Worm (Caenorhabditis elegans) whole organism, young adult: Measurements from ENCODE around the gene got-2.2.

ENCODE experiments used
- F23B12.7 ChIP-seq: sonication (generic microtip); optimal IDR thresholded peaks from 2 replicates; lab custom pipeline; 2017; ENCODE audit warnings: missing genetic modification characterization, mild to moderate bottlenecking, missing compliant biosample characterization, antibody characterized with exemption, moderate library complexity; ENCODE audit not compliant: insufficient read depth
- F39B2.1 ChIP-seq: fragments of 200-800 bp; sonication (Bioruptor generic); IDR thresholded peaks from 2 replicates; pipeline ENCODE4 v1.3.6; 2022; ENCODE audit warnings: missing genetic modification reagents, missing genetic modification characterization, missing compliant biosample characterization
- F49E8.2 ChIP-seq: sonication (generic microtip); optimal IDR thresholded peaks from 3 replicates; lab custom pipeline; 2017; ENCODE audit warnings: missing genetic modification characterization, mild to moderate bottlenecking, missing compliant biosample characterization, antibody characterized with exemption, moderate library complexity; ENCODE audit not compliant: insufficient read depth
- T07F8.4 ChIP-seq: sonication (generic microtip); optimal IDR thresholded peaks from 2 replicates; lab custom pipeline; 2016; ENCODE audit warnings: mild to moderate bottlenecking, missing genetic modification characterization, moderate library complexity, missing compliant biosample characterization
- Y67H2A.10 ChIP-seq: fragments of 200-800 bp; sonication (Bioruptor generic); conservative IDR thresholded peaks from 2 replicates; pipeline ENCODE4 v1.3.6; 2022; ENCODE audit warnings: missing genetic modification reagents, missing genetic modification characterization, missing compliant biosample characterization
- ZK185.1 ChIP-seq: sonication (generic microtip); optimal IDR thresholded peaks from 2 replicates; lab custom pipeline; 2016; ENCODE audit warnings: mild to moderate bottlenecking, missing genetic modification characterization, missing compliant biosample characterization; ENCODE audit not compliant: poor library complexity, severe bottlenecking
- akir-1 ChIP-seq: fragments of 200-800 bp; sonication (Bioruptor generic); optimal IDR thresholded peaks from 2 replicates; lab custom pipeline; 2018; ENCODE audit warnings: mild to moderate bottlenecking, missing genetic modification characterization, moderate library complexity, missing compliant biosample characterization
- ama-1 ChIP-seq, 3 experiments: fragments of 150-350 bp in 1 of 3; sonication (generic microtip) in 2 of 3; optimal IDR thresholded peaks; 2 replicates each; lab custom pipeline; 2014 to 2018; ENCODE audit warnings: missing biosample characterization in 2 of 3, missing genetic modification characterization in 2 of 3, missing genetic modification reagents in 2 of 3
- aptf-2 ChIP-seq: fragments of 200-800 bp; sonication (Bioruptor generic); conservative IDR thresholded peaks from 2 replicates; pipeline ENCODE4 v1.3.6; 2022; ENCODE audit warnings: missing genetic modification reagents, missing genetic modification characterization, missing compliant biosample characterization
- attf-5 ChIP-seq: fragments of 200-800 bp; sonication (Bioruptor generic); optimal IDR thresholded peaks from 2 replicates; lab custom pipeline; 2018; ENCODE audit warnings: mild to moderate bottlenecking, missing genetic modification characterization, missing compliant biosample characterization
- bed-2 ChIP-seq: fragments of 200-800 bp; sonication (Bioruptor generic); IDR thresholded peaks from 2 replicates; pipeline ENCODE4 v1.3.6; 2022; ENCODE audit warnings: missing genetic modification reagents, missing genetic modification characterization, missing compliant biosample characterization
- cebp-1 ChIP-seq, 2 experiments: fragments of 200-800 bp in 1 of 2; sonication (Bioruptor generic) in 1 of 2; sonication (generic microtip) in 1 of 2; IDR thresholded peaks in 1 of 2; optimal IDR thresholded peaks in 1 of 2; 2 replicates each; pipeline versions ENCODE4 v1.3.6 to Lab custom; 2017 to 2022; ENCODE audit warnings: missing compliant biosample characterization in 2 of 2, missing genetic modification characterization in 2 of 2, mild to moderate bottlenecking in 1 of 2, missing genetic modification reagents in 1 of 2, moderate library complexity in 1 of 2
- ceh-100 ChIP-seq: fragments of 200-800 bp; sonication (Bioruptor generic); IDR thresholded peaks from 2 replicates; pipeline ENCODE4 v1.3.6; 2022; ENCODE audit warnings: missing genetic modification reagents, missing genetic modification characterization, missing compliant biosample characterization
- ceh-27 ChIP-seq: fragments of 200-800 bp; sonication (Bioruptor generic); optimal IDR thresholded peaks from 2 replicates; lab custom pipeline; 2018; ENCODE audit warnings: mild to moderate bottlenecking, missing genetic modification characterization, moderate library complexity, missing compliant biosample characterization
- ceh-79 ChIP-seq: sonication (generic microtip); optimal IDR thresholded peaks from 2 replicates; lab custom pipeline; 2017; ENCODE audit warnings: mild to moderate bottlenecking, missing genetic modification characterization, missing compliant biosample characterization
- egrh-3 ChIP-seq: fragments of 200-800 bp; sonication (Bioruptor generic); IDR thresholded peaks from 2 replicates; pipeline ENCODE4 v1.3.6; 2022; ENCODE audit warnings: missing genetic modification reagents, missing genetic modification characterization, missing compliant biosample characterization
- fkh-3 ChIP-seq: sonication (generic microtip); optimal IDR thresholded peaks from 2 replicates; lab custom pipeline; 2016; ENCODE audit warnings: mild to moderate bottlenecking, missing genetic modification characterization, missing compliant biosample characterization
- gei-17 ChIP-seq: fragments of 200-800 bp; sonication (Bioruptor generic); optimal IDR thresholded peaks from 2 replicates; lab custom pipeline; 2018; ENCODE audit warnings: mild to moderate bottlenecking, missing genetic modification characterization, missing compliant biosample characterization
- him-1 ChIP-seq: sonication (generic microtip); optimal IDR thresholded peaks from 2 replicates; lab custom pipeline; 2016; ENCODE audit warnings: missing genotype, missing genetic modification reagents, missing genetic modification characterization, missing compliant biosample characterization
- hrde-1 ChIP-seq: sonication (generic microtip); optimal IDR thresholded peaks from 2 replicates; lab custom pipeline; 2016; ENCODE audit warnings: missing genetic modification characterization, mild to moderate bottlenecking, missing compliant biosample characterization, moderate library complexity, missing genotype, missing genetic modification reagents, borderline replicate concordance
- hsf-1 ChIP-seq: fragments of 200-800 bp; sonication (Bioruptor generic); IDR thresholded peaks from 2 replicates; pipeline ENCODE4 v1.3.6; 2022; ENCODE audit warnings: missing genetic modification reagents, missing genetic modification characterization, missing compliant biosample characterization
- lag-1 ChIP-seq: fragments of 200-800 bp; sonication (Bioruptor generic); IDR thresholded peaks from 2 replicates; pipeline ENCODE4 v1.3.6; 2022; ENCODE audit warnings: missing genetic modification reagents, missing genetic modification characterization, missing compliant biosample characterization
- let-607 ChIP-seq, 2 experiments: fragments of 200-800 bp in 1 of 2; sonication (Bioruptor generic) in 1 of 2; sonication (generic microtip) in 1 of 2; optimal IDR thresholded peaks; 2 replicates each; lab custom pipeline; 2016 to 2018; ENCODE audit warnings: mild to moderate bottlenecking in 2 of 2, missing compliant biosample characterization in 2 of 2, missing genetic modification characterization in 2 of 2, moderate library complexity in 2 of 2, missing genotype in 1 of 2
- lin-35 ChIP-seq, 3 experiments: fragments of 150-350 bp in 2 of 3; sonication (generic microtip) in 1 of 3; optimal IDR thresholded peaks; 2 replicates each; lab custom pipeline; 2014 to 2018; ENCODE audit warnings: missing biosample characterization in 3 of 3, missing genetic modification characterization in 3 of 3, missing genetic modification reagents in 3 of 3
- lin-54 ChIP-seq: fragments of 200-800 bp; sonication (Bioruptor generic); optimal IDR thresholded peaks from 2 replicates; lab custom pipeline; 2018; ENCODE audit warnings: mild to moderate bottlenecking, missing genetic modification characterization, missing compliant biosample characterization
- madf-3 ChIP-seq: fragments of 200-800 bp; sonication (Bioruptor generic); IDR thresholded peaks from 2 replicates; pipeline ENCODE4 v1.3.6; 2022; ENCODE audit warnings: missing genetic modification reagents, missing genetic modification characterization, missing compliant biosample characterization
- nfya-2 ChIP-seq: fragments of 200-800 bp; sonication (Bioruptor generic); IDR thresholded peaks from 2 replicates; pipeline ENCODE4 v1.3.6; 2022; ENCODE audit warnings: missing genetic modification reagents, missing genetic modification characterization, missing compliant biosample characterization
- nhr-120 ChIP-seq: fragments of 200-800 bp; sonication (Bioruptor generic); IDR thresholded peaks from 2 replicates; pipeline ENCODE4 v1.3.6; 2022; ENCODE audit warnings: missing genetic modification characterization, missing compliant biosample characterization
- nhr-80 ChIP-seq: sonication (generic microtip); optimal IDR thresholded peaks from 2 replicates; lab custom pipeline; 2016; ENCODE audit warnings: missing genetic modification characterization, missing compliant biosample characterization
- rcor-1 ChIP-seq: fragments of 200-800 bp; sonication (Bioruptor generic); IDR thresholded peaks from 2 replicates; pipeline ENCODE4 v1.3.6; 2022; ENCODE audit warnings: missing genetic modification reagents, missing genetic modification characterization, missing compliant biosample characterization
- rec-8 ChIP-seq, 2 experiments: sonication (generic microtip); optimal IDR thresholded peaks; 2 replicates each; lab custom pipeline; 2016; ENCODE audit warnings: mild to moderate bottlenecking in 2 of 2, missing genetic modification characterization in 2 of 2, missing genetic modification reagents in 2 of 2, missing genotype in 2 of 2, missing biosample characterization in 1 of 2, missing compliant biosample characterization in 1 of 2, moderate library complexity in 1 of 2
- repo-1 ChIP-seq: sonication (generic microtip); optimal IDR thresholded peaks from 2 replicates; lab custom pipeline; 2017; ENCODE audit warnings: mild to moderate bottlenecking, missing genetic modification characterization, missing compliant biosample characterization
- sptf-2 ChIP-seq: fragments of 200-800 bp; sonication (Bioruptor generic); optimal IDR thresholded peaks from 2 replicates; lab custom pipeline; 2018; ENCODE audit warnings: mild to moderate bottlenecking, missing genetic modification characterization, missing compliant biosample characterization
- tbp1 ChIP-seq: fragments of 200-800 bp; sonication (Bioruptor generic); optimal IDR thresholded peaks from 2 replicates; lab custom pipeline; 2018; ENCODE audit warnings: mild to moderate bottlenecking, missing genetic modification characterization, missing compliant biosample characterization
- unc-130 ChIP-seq: sonication (generic microtip); optimal IDR thresholded peaks from 2 replicates; lab custom pipeline; 2016; ENCODE audit warnings: missing genetic modification reagents, missing genetic modification characterization, missing compliant biosample characterization
- zfh-2 ChIP-seq: fragments of 200-800 bp; sonication (Bioruptor generic); conservative IDR thresholded peaks from 2 replicates; pipeline ENCODE4 v1.3.6; 2022; ENCODE audit warnings: missing genetic modification reagents, missing genetic modification characterization, missing compliant biosample characterization
- ztf-26 ChIP-seq: sonication (generic microtip); optimal IDR thresholded peaks from 2 replicates; lab custom pipeline; 2017; ENCODE audit warnings: missing genetic modification characterization, missing compliant biosample characterization

The got-2.2 gene

DNA sequence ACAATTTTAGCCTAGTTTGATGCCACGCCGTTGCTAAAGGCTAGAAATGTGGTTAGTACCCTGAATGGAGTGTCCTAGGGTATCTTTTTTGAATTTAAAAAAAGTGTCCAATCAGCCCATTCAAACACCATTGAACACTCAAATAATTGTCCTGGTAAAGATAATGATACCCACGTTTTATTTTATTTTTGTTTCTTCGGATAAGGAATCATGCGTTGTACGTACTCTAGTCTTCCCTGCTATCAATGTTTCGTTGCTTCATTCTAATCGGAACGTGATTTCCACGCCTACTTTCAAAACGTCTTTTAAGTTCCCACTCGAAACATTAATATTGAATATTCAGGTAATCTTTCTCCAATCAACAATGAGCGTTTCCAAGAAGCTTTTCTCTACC is at the start of gene got-2.2:
TSS of gene got-2.2 (plus strand) at position 344 of the 394 bp plus-strand sequence.
- TF ChIP-seq hrde-1 (tag; lab: Kevin White, UChicago) = no peak
- no peak for TF ChIP-seq madf-3
- no peak for TF ChIP-seq ceh-100
- TF ChIP-seq F23B12.7 (tag; lab: Kevin White, UChicago) = no peak
- no peak for TF ChIP-seq F49E8.2 (tag; lab: Kevin White, UChicago)
- TF ChIP-seq gei-17 (GFP tag; lab: Kevin White, UChicago) = no peak
- no peak for TF ChIP-seq ceh-27
- no peak for TF ChIP-seq Y67H2A.10 (GFP tag; lab: Robert Waterston, UW)
- no peak for TF ChIP-seq rcor-1

DNA sequence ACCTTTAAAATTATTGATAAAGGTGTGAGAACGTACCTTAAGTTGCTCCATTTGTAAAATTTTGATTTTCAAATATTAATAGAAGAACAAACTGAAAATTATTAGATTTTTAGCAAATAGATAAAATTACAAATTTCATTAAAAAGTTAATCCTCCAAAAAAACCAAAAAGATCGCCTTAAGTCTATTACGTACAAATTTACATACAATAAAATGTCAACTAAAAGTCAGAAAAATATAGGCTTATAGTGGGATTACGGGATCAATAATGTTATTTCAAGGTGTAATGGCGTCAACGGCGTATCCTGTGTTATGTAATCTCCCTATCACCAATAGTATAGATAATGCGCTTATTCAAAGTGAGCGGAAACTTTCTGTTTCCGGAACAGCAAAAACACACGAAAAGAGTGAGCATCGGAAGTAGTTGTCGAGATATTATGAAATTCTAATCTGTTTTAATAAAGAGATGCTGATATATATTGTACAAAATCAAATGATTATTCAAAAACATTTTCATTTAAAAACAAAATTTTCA is 46.5 kb upstream of the got-2.2 start, which contains the start of gene ceh-54:
TSS of gene ceh-54 (minus strand) at position 51 of the 534 bp plus-strand sequence.
- no peak for TF ChIP-seq lin-35 (GFP tag; optimal IDR thresholded peaks at IDR 0.05; lab: Kevin White, UChicago)
- no peak for TF ChIP-seq aptf-2 (GFP tag; lab: Robert Waterston, UW)
- TF ChIP-seq nfya-2 (GFP tag; lab: Robert Waterston, UW) = no peak
- no peak for TF ChIP-seq unc-130
- no peak for TF ChIP-seq fkh-3 (tag; lab: Kevin White, UChicago)
- TF ChIP-seq him-1 (tag; lab: Kevin White, UChicago) = no peak
- TF ChIP-seq repo-1 = no peak
- no peak for TF ChIP-seq ZK185.1 (tag; lab: Kevin White, UChicago)
- TF ChIP-seq bed-2 (GFP tag; lab: Robert Waterston, UW) = no peak
- TF ChIP-seq attf-5 = no peak
- no peak for TF ChIP-seq T07F8.4 (tag; lab: Kevin White, UChicago)
- no peak for TF ChIP-seq cebp-1 (GFP tag; IDR thresholded peaks at IDR 0.05; lab: Robert Waterston, UW)
- no peak for TF ChIP-seq cebp-1 (tag; optimal IDR thresholded peaks at IDR 0.05; lab: Kevin White, UChicago)
- no peak for TF ChIP-seq hsf-1 (GFP tag; lab: Robert Waterston, UW)
- no peak for TF ChIP-seq lag-1 (GFP tag; lab: Robert Waterston, UW)
- TF ChIP-seq ceh-79 (tag; lab: Kevin White, UChicago) = no peak
- no peak for TF ChIP-seq zfh-2 (GFP tag; lab: Robert Waterston, UW)
- TF ChIP-seq, all 124 proteins: peak for 0

DNA sequence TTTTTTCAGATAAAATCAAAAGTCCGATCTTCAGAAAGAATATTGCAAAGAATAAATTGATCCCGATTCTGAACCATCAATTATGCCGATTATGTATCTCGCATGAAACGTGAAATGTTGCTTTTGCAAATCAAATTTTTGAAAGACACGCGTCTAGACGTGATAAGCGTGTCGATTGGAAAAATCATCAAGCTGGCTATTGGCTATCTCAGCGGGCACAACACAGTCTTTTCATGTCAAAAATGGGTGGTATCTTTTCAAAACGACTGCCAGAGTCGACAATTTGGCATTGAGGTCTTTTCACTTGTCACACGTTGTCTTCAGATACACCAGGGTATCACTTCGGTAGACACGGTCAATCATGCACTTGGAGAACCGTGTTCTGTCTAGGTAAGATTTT is 44.2 kb upstream of the got-2.2 start, which contains the start of gene daf-9:
TSS of gene daf-9 (plus strand) at position 301 of the 400 bp plus-strand sequence.
- TF ChIP-seq rec-8 (tag; optimal IDR thresholded peaks at IDR 0.05; lab: Kevin White, UChicago) = no peak
- no peak for TF ChIP-seq sptf-2 (GFP tag; lab: Kevin White, UChicago)
- TF ChIP-seq gei-17 (GFP tag; lab: Kevin White, UChicago) = no peak
- TF ChIP-seq egrh-3 (GFP tag; lab: Robert Waterston, UW) = no peak
- no peak for TF ChIP-seq nhr-120 (GFP tag; lab: Robert Waterston, UW)
- TF ChIP-seq lin-54 (GFP tag; lab: Kevin White, UChicago) = no peak
- no peak for TF ChIP-seq let-607 (tag; optimal IDR thresholded peaks at IDR 0.05; lab: Kevin White, UChicago)
- no peak for TF ChIP-seq ama-1 (optimal IDR thresholded peaks at IDR 0.05; lab: Kevin White, UChicago)
- no peak for TF ChIP-seq ama-1 (GFP tag; optimal IDR thresholded peaks at IDR 0.05; lab: Kevin White, UChicago)
- no peak for TF ChIP-seq nfya-2 (GFP tag; lab: Robert Waterston, UW)
- TF ChIP-seq akir-1 (GFP tag; lab: Kevin White, UChicago) = no peak
- TF ChIP-seq F39B2.1 (GFP tag; lab: Robert Waterston, UW) = no peak
- TF ChIP-seq tbp1 (GFP tag; lab: Kevin White, UChicago) = no peak
- TF ChIP-seq nhr-80 (tag; lab: Kevin White, UChicago) = no peak
- TF ChIP-seq ztf-26 (tag; lab: Kevin White, UChicago) = no peak
